Fruit fly (Drosophila melanogaster) whole organism, wandering third instar larva: ENCODE measurements around the gene CG15429.

Experiments
- Abd-B ChIP-seq: fragments of >200 bp; optimal IDR thresholded peaks from 2 replicates; lab custom pipeline; 2017; ENCODE audit warnings: missing biosample characterization, missing genetic modification characterization
- Hr78 ChIP-seq: fragments of >200 bp; optimal IDR thresholded peaks from 2 replicates; lab custom pipeline; 2017; ENCODE audit warnings: missing biosample characterization, missing genetic modification characterization
- Mio ChIP-seq: sonication (Bioruptor generic); optimal IDR thresholded peaks from 2 replicates; lab custom pipeline; 2016; ENCODE audit warnings: missing biosample characterization, missing genetic modification characterization
- Sp1 ChIP-seq: fragments of 200-800 bp; sonication (Bioruptor generic); optimal IDR thresholded peaks from 3 replicates; lab custom pipeline; 2019; ENCODE audit warnings: missing biosample characterization, mild to moderate bottlenecking, missing genetic modification characterization, moderate library complexity
- br ChIP-seq: fragments of 200-800 bp; sonication (Bioruptor generic); optimal IDR thresholded peaks from 2 replicates; lab custom pipeline; 2016; ENCODE audit warnings: missing biosample characterization, missing genetic modification characterization
- dl ChIP-seq, 2 experiments: fragments of 175-275, 200-275 bp in 1 of 2; fragments of 200-275 bp in 1 of 2; sonication (Bioruptor generic); optimal IDR thresholded peaks; lab custom pipeline; 2018; ENCODE audit warnings: mild to moderate bottlenecking in 2 of 2, missing biosample characterization in 2 of 2, missing genetic modification characterization in 2 of 2, moderate library complexity in 2 of 2; ENCODE audit not compliant: partially characterized antibody in 2 of 2, insufficient read depth in 1 of 2
- foxo ChIP-seq, 2 experiments: fragments of 200-800 bp; sonication (Bioruptor generic); optimal IDR thresholded peaks; 2 replicates in 1 of 2; 3 replicates in 1 of 2; lab custom pipeline; 2016 to 2017; ENCODE audit warnings: missing biosample characterization in 2 of 2, missing genetic modification characterization in 2 of 2
- fru ChIP-seq: fragments of 200-800 bp; sonication (Bioruptor generic); optimal IDR thresholded peaks from 3 replicates; lab custom pipeline; 2016; ENCODE audit warnings: missing biosample characterization, mild to moderate bottlenecking, missing genetic modification characterization
- h ChIP-seq: fragments of 200-800 bp; sonication (Bioruptor generic); optimal IDR thresholded peaks from 3 replicates; lab custom pipeline; 2016; ENCODE audit warnings: missing biosample characterization, mild to moderate bottlenecking, missing genetic modification characterization
- lola ChIP-seq: fragments of >200 bp; optimal IDR thresholded peaks from 2 replicates; lab custom pipeline; 2017; ENCODE audit warnings: missing biosample characterization, missing genetic modification characterization
- pan ChIP-seq: fragments of >200 bp; optimal IDR thresholded peaks from 2 replicates; lab custom pipeline; 2017
- psq ChIP-seq: fragments of 200-800 bp; sonication (Bioruptor generic); optimal IDR thresholded peaks from 3 replicates; lab custom pipeline; 2017; ENCODE audit warnings: missing biosample characterization, mild to moderate bottlenecking, missing genetic modification characterization, moderate library complexity
- woc ChIP-seq: sonication (Bioruptor generic); optimal IDR thresholded peaks from 2 replicates; lab custom pipeline; 2016; ENCODE audit warnings: missing biosample characterization, mild to moderate bottlenecking, missing genetic modification characterization

DNA sequence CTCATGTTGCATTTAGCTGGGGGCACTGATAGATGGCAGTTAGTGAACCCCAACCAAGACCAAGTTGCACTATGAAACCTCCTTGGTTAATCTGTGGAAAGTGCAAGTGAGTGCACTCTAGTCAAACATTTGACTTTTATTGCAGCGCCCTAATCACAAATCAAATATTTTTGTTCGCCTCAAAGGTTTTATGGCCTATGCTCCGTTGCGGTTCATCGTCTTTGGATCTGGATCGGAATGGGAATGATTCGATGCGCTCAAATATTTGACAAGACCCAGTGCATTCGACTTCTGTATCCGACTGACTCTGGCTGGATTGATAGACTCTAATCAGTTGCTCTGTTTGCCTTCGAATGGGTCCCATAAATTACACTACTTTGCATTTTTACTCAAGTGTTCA lies 12.1 kb downstream of the CG15429 start:
- TF ChIP-seq h = no peak
- TF ChIP-seq Abd-B (GFP tag; lab: Kevin White, UChicago) = no peak
- no peak for TF ChIP-seq pan (lab: Kevin White, UChicago)
- TF ChIP-seq br (GFP tag; lab: Kevin White, UChicago) = no peak
- no peak for TF ChIP-seq psq
- TF ChIP-seq foxo (GFP tag; optimal IDR thresholded peaks at IDR 0.05; lab: Kevin White, UChicago) = no peak
- TF ChIP-seq Hr78 (GFP tag; lab: Kevin White, UChicago) = no peak
- no peak for TF ChIP-seq lola (GFP tag; lab: Kevin White, UChicago)
- no peak for TF ChIP-seq dl (GFP tag; optimal IDR thresholded peaks at IDR 0.05; lab: Kevin White, UChicago; ENCODE audit: insufficient read depth in 1 of 2, partially characterized antibody in 2 of 2)
- no peak for TF ChIP-seq Sp1
- TF ChIP-seq fru (GFP tag; lab: Kevin White, UChicago) = no peak
- no peak for TF ChIP-seq woc (GFP tag; lab: Kevin White, UChicago)
- TF ChIP-seq Mio (GFP tag; lab: Kevin White, UChicago) = no peak
